Fruit fly (Drosophila melanogaster): ENCODE results near the gene kmg.

dm6 chr2L:13142803-13143202, 17.5 kb upstream of the kmg start, which contains the start of gene CG9928:
- no peak for TF ChIP-seq usp (GFP tag; optimal IDR thresholded peaks at IDR 0.05)
- TF ChIP-seq cas (GFP tag; IDR thresholded peaks at IDR 0.05), result no peak
- TF ChIP-seq CG6254 (GFP tag; optimal IDR thresholded peaks at IDR 0.05), result no peak
- TF ChIP-seq tin (GFP tag; optimal IDR thresholded peaks at IDR 0.05), result no peak
- no peak for TF ChIP-seq Fer3 (tag; optimal IDR thresholded peaks at IDR 0.05)
- no peak for TF ChIP-seq Scr (GFP tag; IDR thresholded peaks at IDR 0.05; ENCODE audit: partially characterized antibody)
- no peak for TF ChIP-seq CG6854 (GFP tag; optimal IDR thresholded peaks at IDR 0.05)

All from whole organism, embryonic.